Worm (Caenorhabditis elegans): ENCODE results near the gene M163.7.

The M163.7 gene

DNA sequence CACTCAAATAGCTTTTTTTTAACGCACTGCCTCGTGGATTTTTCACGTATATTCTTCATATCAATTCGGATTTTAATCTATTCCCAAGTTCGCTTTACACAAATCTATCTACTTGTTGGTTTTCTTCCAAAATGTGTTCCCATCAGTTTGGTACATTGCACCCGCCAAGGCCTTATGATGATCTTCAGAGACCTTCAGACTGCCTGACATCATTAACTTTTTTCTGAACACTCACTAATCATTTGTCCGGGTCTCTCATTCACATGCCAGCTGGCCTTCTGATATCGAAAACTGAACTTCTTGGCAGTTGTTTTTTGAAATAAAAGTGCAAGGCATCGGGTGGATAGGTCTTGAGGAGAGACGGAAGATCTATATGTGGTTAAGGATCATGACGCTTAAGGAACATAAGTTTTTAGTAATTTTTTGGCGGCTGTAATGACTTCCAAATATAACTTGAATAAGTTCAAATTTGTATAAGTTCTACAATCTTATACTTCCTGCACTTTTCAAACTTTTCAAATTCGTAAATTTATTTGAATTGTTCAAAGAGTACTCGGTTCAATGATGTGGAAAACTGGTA lies 35.3 kb downstream of the M163.7 start:
- TF ChIP-seq ztf-23 (GFP tag; IDR thresholded peaks at IDR 0.05), result no peak
- TF ChIP-seq cog-1 (tag; optimal IDR thresholded peaks at IDR 0.05), result no peak
- TF ChIP-seq klf-2 (GFP tag; conservative IDR thresholded peaks at IDR 0.05), result no peak
- no peak for TF ChIP-seq flt-1 (GFP tag; IDR thresholded peaks at IDR 0.05)
- TF ChIP-seq T22C8.4 (GFP tag; IDR thresholded peaks at IDR 0.05), result no peak

DNA sequence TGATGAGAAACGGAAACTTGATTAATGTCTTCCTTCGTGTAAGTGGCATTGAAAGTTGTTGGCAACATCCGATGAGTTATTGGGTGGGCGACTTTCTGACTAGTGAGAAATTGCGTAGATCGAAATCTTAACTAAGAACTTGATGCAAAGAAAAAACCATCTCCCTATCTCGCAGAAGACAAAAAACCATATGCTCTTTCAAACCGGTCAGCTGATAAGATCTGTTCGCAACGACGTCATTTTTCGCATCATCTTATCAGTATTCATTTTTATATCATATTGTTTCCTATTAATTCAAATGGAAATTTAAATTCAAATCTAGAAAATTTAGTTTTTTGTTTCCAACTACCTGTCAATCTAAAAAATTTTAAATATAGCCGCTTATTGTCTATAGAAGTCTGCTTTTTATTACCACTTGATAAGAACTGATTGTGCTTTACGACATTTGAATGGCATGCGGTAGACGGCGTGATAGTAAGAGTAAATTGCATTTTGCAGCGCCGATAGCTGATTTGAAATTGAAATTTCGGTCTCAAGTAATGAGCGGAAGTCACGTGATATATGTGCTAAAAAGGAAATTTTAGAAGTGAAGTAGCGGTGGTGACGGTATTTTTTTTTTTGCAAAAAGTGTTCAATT lies 35.9 kb downstream of the M163.7 start:
- TF ChIP-seq T22C8.4 (GFP tag; IDR thresholded peaks at IDR 0.05) (no peak), klf-2 (GFP tag; conservative IDR thresholded peaks at IDR 0.05) (no peak)

DNA sequence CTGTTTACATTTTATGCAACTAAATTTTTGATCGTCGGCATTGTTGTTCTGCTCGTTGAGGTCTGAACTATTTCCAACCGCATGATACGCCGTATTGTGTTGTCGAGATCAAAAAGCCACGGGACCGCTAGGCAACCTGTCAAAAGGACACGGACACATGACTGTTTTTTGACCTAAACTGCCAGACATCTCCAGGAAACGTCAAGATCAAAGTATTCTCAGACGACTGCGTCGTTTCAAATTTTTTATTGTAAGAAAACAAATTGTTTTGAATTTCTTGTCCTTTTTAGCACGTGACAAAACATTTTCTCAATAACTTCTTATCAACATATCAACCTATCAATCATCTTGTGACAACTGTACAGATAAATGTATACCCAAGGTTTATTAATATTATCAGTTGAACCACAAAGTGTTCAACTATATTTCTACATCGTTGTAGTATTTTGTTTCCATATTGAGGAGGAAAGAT lies 37.5 kb downstream of the M163.7 start:
- TF ChIP-seq ztf-23 (GFP tag; IDR thresholded peaks at IDR 0.05) (no peak), ztf-29 (GFP tag; IDR thresholded peaks at IDR 0.05) (no peak), tab-1 (GFP tag; IDR thresholded peaks at IDR 0.05) (no peak), T22C8.4 (GFP tag; IDR thresholded peaks at IDR 0.05) (no peak), flt-1 (GFP tag; IDR thresholded peaks at IDR 0.05) (no peak), ref-1 (GFP tag; conservative IDR thresholded peaks at IDR 0.05) (no peak), klf-2 (GFP tag; conservative IDR thresholded peaks at IDR 0.05) (no peak), cog-1 (tag; optimal IDR thresholded peaks at IDR 0.05) (no peak), med-1 (GFP tag; optimal IDR thresholded peaks at IDR 0.05; ENCODE audit: insufficient read depth) (no peak)

DNA sequence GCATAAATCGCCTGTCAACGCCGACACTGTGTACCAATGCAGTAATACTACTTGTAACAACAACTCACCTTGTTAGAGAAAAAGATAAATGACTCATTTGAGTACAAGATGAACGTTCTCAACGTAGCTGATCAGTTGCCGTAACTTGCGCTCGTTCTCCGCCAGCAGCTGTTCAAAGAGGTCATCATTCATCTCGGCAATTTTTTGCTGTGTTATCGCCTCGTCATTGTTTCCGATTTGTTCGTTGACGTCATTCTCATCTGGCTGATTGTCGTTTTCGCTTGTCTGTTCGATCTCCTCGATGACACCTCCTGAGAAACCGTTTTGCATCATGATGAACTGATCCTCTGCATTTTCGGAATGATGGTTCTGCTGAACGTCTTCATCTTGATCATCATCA lies 38.7 kb downstream of the M163.7 start:
- TF ChIP-seq ztf-23 (GFP tag; IDR thresholded peaks at IDR 0.05) (no peak), ref-1 (GFP tag; conservative IDR thresholded peaks at IDR 0.05) (no peak), med-1 (GFP tag; optimal IDR thresholded peaks at IDR 0.05; ENCODE audit: insufficient read depth) (no peak), ztf-29 (GFP tag; IDR thresholded peaks at IDR 0.05) (no peak), cog-1 (tag; optimal IDR thresholded peaks at IDR 0.05) (no peak), tab-1 (GFP tag; IDR thresholded peaks at IDR 0.05) (no peak), klf-2 (GFP tag; conservative IDR thresholded peaks at IDR 0.05) (no peak), flt-1 (GFP tag; IDR thresholded peaks at IDR 0.05) (no peak)

DNA sequence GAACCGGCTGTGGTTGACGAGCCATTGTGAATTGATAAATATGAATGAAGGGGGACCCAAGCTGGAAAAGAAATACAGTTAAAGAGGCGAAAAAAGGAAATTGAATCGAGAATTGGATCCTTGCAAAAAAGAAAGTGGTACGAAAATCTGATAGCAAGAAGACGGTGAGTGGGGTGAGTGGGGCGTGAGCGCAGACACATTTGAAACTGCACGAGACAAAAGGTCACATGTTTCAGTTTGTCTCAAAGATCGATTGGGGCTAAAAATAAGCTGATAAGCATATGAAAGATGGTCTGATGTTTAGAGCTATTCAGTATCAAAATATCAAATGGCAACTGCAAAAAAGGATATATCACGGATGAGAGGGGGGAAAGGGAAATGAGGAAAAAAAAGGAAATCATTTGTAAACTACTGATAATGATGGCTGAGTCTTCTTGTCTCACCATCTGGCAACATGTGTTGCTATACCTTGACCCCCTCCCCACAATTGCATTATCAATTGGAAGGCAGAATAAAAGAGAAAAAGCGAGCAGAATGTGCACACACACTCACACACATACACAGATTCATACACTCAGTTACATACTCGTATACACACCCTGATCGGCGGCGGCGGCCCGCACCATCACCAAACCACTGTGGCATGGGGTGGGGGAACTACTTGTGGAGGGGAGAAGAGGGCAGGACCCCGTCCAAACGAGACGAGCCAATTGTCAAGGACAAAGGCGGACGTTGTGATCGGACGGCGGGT lies 39.4 kb downstream of the M163.7 start, which contains the start of gene M163.1:
Gene M163.1 (minus strand): TSS at position 25 of the 751 bp plus-strand sequence.
- TF ChIP-seq ztf-29 (GFP tag; IDR thresholded peaks at IDR 0.05) (peak; percentile 45; the same call in 1 of the 2 replicates), flt-1 (GFP tag; IDR thresholded peaks at IDR 0.05) (peak; percentile 73; the same call in 1 of the 2 replicates), ztf-23 (GFP tag; IDR thresholded peaks at IDR 0.05) (0 out of 2 replicates have a peak, but pooled peaks have one; percentile 17), klf-2 (GFP tag; conservative IDR thresholded peaks at IDR 0.05) (no peak), T22C8.4 (GFP tag; IDR thresholded peaks at IDR 0.05) (no peak), cog-1 (tag; optimal IDR thresholded peaks at IDR 0.05) (peak; percentile 33), tab-1 (GFP tag; IDR thresholded peaks at IDR 0.05) (peak; percentile 67; the same call in 1 of the 2 replicates)

DNA sequence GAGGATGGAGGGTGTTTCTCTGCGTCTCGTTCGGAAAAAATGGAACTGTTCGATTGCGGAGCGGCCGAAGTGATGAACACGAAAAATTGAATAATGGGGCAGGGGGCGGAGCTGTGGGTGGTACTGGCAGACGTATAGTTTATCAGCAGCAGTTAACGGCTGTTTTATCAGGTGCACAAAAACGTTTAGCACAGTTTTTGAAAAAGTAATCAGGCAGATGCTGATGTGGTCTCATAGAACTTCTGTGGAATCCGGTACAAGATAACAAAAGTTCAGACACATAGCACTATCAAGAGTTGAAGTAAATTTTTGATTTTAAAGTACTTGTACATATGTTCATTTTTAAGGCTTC lies 39.9 kb downstream of the M163.7 start:
- TF ChIP-seq ztf-23 (GFP tag; IDR thresholded peaks at IDR 0.05) (no peak), med-1 (GFP tag; optimal IDR thresholded peaks at IDR 0.05; ENCODE audit: insufficient read depth) (no peak), tab-1 (GFP tag; IDR thresholded peaks at IDR 0.05) (no peak), ztf-29 (GFP tag; IDR thresholded peaks at IDR 0.05) (no peak), flt-1 (GFP tag; IDR thresholded peaks at IDR 0.05) (no peak), cog-1 (tag; optimal IDR thresholded peaks at IDR 0.05) (no peak), ref-1 (GFP tag; conservative IDR thresholded peaks at IDR 0.05) (no peak), T22C8.4 (GFP tag; IDR thresholded peaks at IDR 0.05) (no peak), klf-2 (GFP tag; conservative IDR thresholded peaks at IDR 0.05) (no peak)

DNA sequence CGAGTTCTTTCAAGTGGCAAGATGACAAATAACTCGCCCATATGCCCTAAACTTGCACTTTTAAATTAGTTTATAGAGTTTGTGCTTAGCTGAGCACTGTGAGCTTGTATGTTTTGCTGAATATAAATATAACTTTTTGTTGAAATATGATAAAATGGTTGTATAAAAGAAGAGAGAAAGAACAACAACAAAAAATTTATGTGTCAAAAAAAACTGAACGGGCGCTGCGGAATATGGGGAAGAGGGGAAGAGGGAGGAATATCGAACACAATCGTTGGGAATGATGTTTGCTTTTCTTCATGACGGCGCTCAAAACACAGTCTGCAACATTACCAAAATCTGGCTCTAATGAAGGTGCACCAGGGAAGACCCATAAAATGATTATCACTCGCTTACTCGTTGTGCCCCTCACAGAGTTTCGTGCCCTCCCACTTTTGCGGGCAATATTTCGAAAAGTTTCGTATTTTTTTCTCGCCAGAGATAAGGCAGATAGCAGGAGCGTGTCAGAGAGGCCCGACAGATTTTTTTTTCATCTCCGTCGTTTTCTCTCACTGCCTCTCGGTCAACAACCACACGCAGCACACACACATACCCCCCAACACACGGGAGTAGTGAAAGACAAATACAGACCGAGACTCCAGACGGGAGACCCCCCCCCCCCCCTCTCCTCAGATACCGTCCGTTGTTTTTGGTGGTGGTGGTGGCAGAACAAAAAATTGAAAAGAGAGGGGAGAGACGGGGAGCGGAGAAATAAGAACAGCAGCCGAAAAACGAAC lies 41.2 kb downstream of the M163.7 start:
- TF ChIP-seq tab-1 (GFP tag; IDR thresholded peaks at IDR 0.05) (no peak), cog-1 (tag; optimal IDR thresholded peaks at IDR 0.05) (no peak), flt-1 (GFP tag; IDR thresholded peaks at IDR 0.05) (peak; percentile 18; the same call in 1 of the 2 replicates)

DNA sequence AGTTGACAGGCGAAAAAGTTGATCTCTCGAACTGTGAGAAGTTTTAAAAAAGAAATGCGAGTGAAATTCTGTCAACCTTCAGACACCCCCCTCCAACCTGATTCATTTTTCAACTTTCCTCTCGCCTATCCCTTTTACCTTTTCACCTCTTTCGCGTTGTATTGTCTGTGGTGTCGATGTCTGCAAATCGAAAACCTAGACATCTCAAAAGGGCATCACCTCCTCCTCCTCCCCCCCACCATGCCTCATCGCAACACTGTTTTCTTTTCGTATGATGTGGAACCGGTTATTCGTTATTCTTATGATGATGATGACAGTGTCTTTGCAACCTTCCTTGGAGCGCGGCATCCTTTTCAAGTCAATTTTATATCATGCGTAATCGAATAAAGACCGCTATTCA lies 43.4 kb downstream of the M163.7 start:
- TF ChIP-seq flt-1 (GFP tag; IDR thresholded peaks at IDR 0.05), result no peak
- TF ChIP-seq T22C8.4 (GFP tag; IDR thresholded peaks at IDR 0.05), result no peak
- TF ChIP-seq tab-1 (GFP tag; IDR thresholded peaks at IDR 0.05), result no peak
- no peak for TF ChIP-seq ztf-23 (GFP tag; IDR thresholded peaks at IDR 0.05)
- no peak for TF ChIP-seq ztf-29 (GFP tag; IDR thresholded peaks at IDR 0.05)
- TF ChIP-seq ref-1 (GFP tag; conservative IDR thresholded peaks at IDR 0.05), result no peak
- TF ChIP-seq med-1 (GFP tag; optimal IDR thresholded peaks at IDR 0.05; ENCODE audit: insufficient read depth), result no peak
- TF ChIP-seq klf-2 (GFP tag; conservative IDR thresholded peaks at IDR 0.05), result no peak
- TF ChIP-seq cog-1 (tag; optimal IDR thresholded peaks at IDR 0.05), result no peak

DNA sequence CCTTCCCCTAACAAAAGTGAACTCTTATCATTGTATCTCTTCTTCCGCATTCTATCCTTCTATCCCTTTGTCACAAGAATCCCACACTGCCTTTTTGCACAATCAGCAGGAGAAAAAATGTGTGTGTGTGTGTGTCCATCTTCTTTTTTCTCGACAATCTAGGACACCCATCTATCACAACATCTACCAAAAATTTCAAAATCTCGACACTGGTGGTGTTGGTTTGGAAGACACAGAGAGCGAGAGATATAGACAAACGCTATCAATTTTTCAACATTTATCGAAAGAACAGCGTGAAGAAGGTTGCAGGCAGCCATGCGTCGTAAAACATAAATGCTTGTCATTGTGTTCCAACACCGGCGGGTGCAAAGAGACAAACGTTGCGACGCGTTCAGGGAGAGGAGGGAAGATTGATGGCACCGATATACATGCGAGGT lies 44.2 kb downstream of the M163.7 start:
- TF ChIP-seq klf-2 (GFP tag; conservative IDR thresholded peaks at IDR 0.05), result no peak
- TF ChIP-seq ref-1 (GFP tag; conservative IDR thresholded peaks at IDR 0.05), result no peak
- TF ChIP-seq ztf-29 (GFP tag; IDR thresholded peaks at IDR 0.05), result no peak
- no peak for TF ChIP-seq cog-1 (tag; optimal IDR thresholded peaks at IDR 0.05)
- no peak for TF ChIP-seq med-1 (GFP tag; optimal IDR thresholded peaks at IDR 0.05; ENCODE audit: insufficient read depth)
- TF ChIP-seq T22C8.4 (GFP tag; IDR thresholded peaks at IDR 0.05), result no peak
- no peak for TF ChIP-seq flt-1 (GFP tag; IDR thresholded peaks at IDR 0.05)
- no peak for TF ChIP-seq ztf-23 (GFP tag; IDR thresholded peaks at IDR 0.05)

Data from whole organism, midembryonic.